Fruit fly (Drosophila melanogaster) whole organism, adult: ENCODE measurements around the gene Pcd.

Source experiments
- CG7045 ChIP-seq: fragments of 200-800 bp; sonication (Bioruptor generic); optimal IDR thresholded peaks from 2 replicates; lab custom pipeline; 2017; ENCODE audit warnings: missing biosample characterization, mild to moderate bottlenecking, missing genetic modification characterization
- cnc ChIP-seq, 2 experiments: fragments of >200 bp; optimal IDR thresholded peaks; 2 replicates each; lab custom pipeline; 2017
- ovo ChIP-seq: fragments of 200-800 bp; sonication (Bioruptor generic); optimal IDR thresholded peaks from 2 replicates; lab custom pipeline; 2016; ENCODE audit warnings: missing biosample characterization, missing genetic modification characterization

DNA sequence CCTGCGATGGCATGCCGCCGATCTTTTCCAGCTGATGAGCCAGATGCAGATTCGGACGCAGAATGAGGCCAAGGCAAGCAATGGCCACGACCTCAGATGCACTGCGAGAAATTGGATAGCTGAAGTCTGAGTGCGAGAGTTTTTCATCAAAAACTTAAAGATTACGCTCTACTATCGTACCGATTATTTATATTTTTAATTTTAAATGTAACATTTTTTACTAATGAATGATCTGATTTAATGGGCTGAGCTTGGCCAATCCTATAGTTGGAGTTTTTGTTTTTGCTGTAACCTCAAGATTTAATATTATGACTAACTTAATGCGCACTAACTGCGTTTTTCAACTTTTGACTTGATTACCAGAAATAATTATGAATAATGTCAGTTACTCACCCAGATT lies 39.3 kb downstream of the Pcd start:
- TF ChIP-seq cnc (optimal IDR thresholded peaks at IDR 0.05; lab: Kevin White, UChicago) (no peak), CG7045 (GFP tag; lab: Kevin White, UChicago) (no peak), ovo (GFP tag; lab: Kevin White, UChicago) (no peak)
